Fruit fly (Drosophila melanogaster) whole organism, prepupa: ENCODE measurements around the gene CG14506.

Source experiments
- CG10631 ChIP-seq: fragments of 200-800 bp; sonication (Bioruptor generic); optimal IDR thresholded peaks from 2 replicates; lab custom pipeline; 2016; ENCODE audit warnings: missing biosample characterization, missing genetic modification characterization
- CG10669 ChIP-seq: fragments of 200-800 bp; sonication (Bioruptor generic); optimal IDR thresholded peaks from 3 replicates; lab custom pipeline; 2018; ENCODE audit warnings: missing biosample characterization, mild to moderate bottlenecking, missing genetic modification characterization, moderate library complexity
- CG15336 ChIP-seq: fragments of 200-800 bp; sonication (Bioruptor generic); IDR thresholded peaks from 2 replicates; pipeline ENCODE4 v1.3.6; 2022; ENCODE audit warnings: missing biosample characterization, missing genetic modification characterization
- CG1621 ChIP-seq: fragments of 200-800 bp; sonication (Bioruptor generic); optimal IDR thresholded peaks from 3 replicates; lab custom pipeline; 2018; ENCODE audit warnings: missing biosample characterization, mild to moderate bottlenecking, missing genetic modification characterization
- CG32006 ChIP-seq: fragments of 200-800 bp; sonication (Bioruptor generic); optimal IDR thresholded peaks from 3 replicates; lab custom pipeline; 2017; ENCODE audit warnings: missing biosample characterization, mild to moderate bottlenecking, missing genetic modification characterization
- CG34406 ChIP-seq: fragments of 200-800 bp; sonication (Bioruptor generic); optimal IDR thresholded peaks from 3 replicates; lab custom pipeline; 2016; ENCODE audit warnings: missing biosample characterization, missing genetic modification characterization
- CG4318 ChIP-seq: fragments of 200-800 bp; sonication (Bioruptor generic); optimal IDR thresholded peaks from 3 replicates; lab custom pipeline; 2017; ENCODE audit warnings: missing biosample characterization, mild to moderate bottlenecking, missing genetic modification characterization
- CG6163 ChIP-seq: fragments of 200-800 bp; sonication (Bioruptor generic); IDR thresholded peaks from 3 replicates; pipeline ENCODE4 v1.3.6; 2022; ENCODE audit warnings: missing biosample characterization, missing genetic modification characterization
- CG6792 ChIP-seq: fragments of 200-800 bp; sonication (Bioruptor generic); optimal IDR thresholded peaks from 3 replicates; lab custom pipeline; 2016; ENCODE audit warnings: missing biosample characterization, missing genetic modification characterization
- CG6808 ChIP-seq: fragments of 200-800 bp; sonication (Bioruptor generic); optimal IDR thresholded peaks from 3 replicates; lab custom pipeline; 2017; ENCODE audit warnings: missing biosample characterization, missing genetic modification characterization, mild to moderate bottlenecking, moderate library complexity, missing genetic modification reagents
- CG6854 ChIP-seq: fragments of 200-800 bp; sonication (Bioruptor generic); optimal IDR thresholded peaks from 2 replicates; lab custom pipeline; 2017; ENCODE audit warnings: missing biosample characterization, mild to moderate bottlenecking, missing genetic modification characterization
- CG8119 ChIP-seq: fragments of 200-800 bp; sonication (Bioruptor generic); IDR thresholded peaks from 3 replicates; pipeline ENCODE4 v1.3.6; 2022; ENCODE audit warnings: missing biosample characterization, missing genetic modification characterization
- CG8319 ChIP-seq: fragments of 200-800 bp; sonication (Bioruptor generic); optimal IDR thresholded peaks from 3 replicates; lab custom pipeline; 2016; ENCODE audit warnings: missing biosample characterization, missing genetic modification characterization
- CG8632 ChIP-seq: fragments of 200-800 bp; sonication (Bioruptor generic); optimal IDR thresholded peaks from 3 replicates; lab custom pipeline; 2016; ENCODE audit warnings: missing biosample characterization, missing genetic modification characterization
- CG9139 ChIP-seq: fragments of 200-800 bp; sonication (Bioruptor generic); optimal IDR thresholded peaks from 3 replicates; lab custom pipeline; 2017; ENCODE audit warnings: missing biosample characterization, mild to moderate bottlenecking, missing genetic modification characterization
- Eip78C ChIP-seq: fragments of 200-800 bp; sonication (Bioruptor generic); peaks from one replicate; lab custom pipeline; 2016; ENCODE audit warnings: missing biosample characterization, missing genetic modification characterization
- Ets21C ChIP-seq: fragments of 200-800 bp; sonication (Bioruptor generic); optimal IDR thresholded peaks from 3 replicates; lab custom pipeline; 2016; ENCODE audit warnings: missing biosample characterization, missing genetic modification characterization
- Ets96B ChIP-seq: fragments of 200-800 bp; optimal IDR thresholded peaks from 2 replicates; lab custom pipeline; 2019; ENCODE audit warnings: missing biosample characterization, mild to moderate bottlenecking, missing genetic modification characterization, moderate library complexity
- Hr39 ChIP-seq: fragments of 200-800 bp; sonication (Bioruptor generic); optimal IDR thresholded peaks from 2 replicates; lab custom pipeline; 2016; ENCODE audit warnings: missing biosample characterization, missing genetic modification characterization
- Met ChIP-seq: fragments of 200-800 bp; sonication (Bioruptor generic); optimal IDR thresholded peaks from 3 replicates; lab custom pipeline; 2016; ENCODE audit warnings: missing biosample characterization, missing genetic modification characterization
- Smox ChIP-seq: fragments of 200-800 bp; sonication (Bioruptor generic); optimal IDR thresholded peaks from 3 replicates; lab custom pipeline; 2016; ENCODE audit warnings: missing biosample characterization, missing genetic modification characterization
- Sox14 ChIP-seq: fragments of 200-800 bp; sonication (Bioruptor generic); optimal IDR thresholded peaks from 3 replicates; lab custom pipeline; 2016; ENCODE audit warnings: missing biosample characterization, missing genetic modification characterization
- achi ChIP-seq: fragments of 200-800 bp; sonication (Bioruptor generic); optimal IDR thresholded peaks from 3 replicates; lab custom pipeline; 2016; ENCODE audit warnings: missing biosample characterization, missing genetic modification characterization
- acj6 ChIP-seq: fragments of 200-800 bp; sonication (Bioruptor generic); optimal IDR thresholded peaks from 3 replicates; lab custom pipeline; 2016; ENCODE audit warnings: missing biosample characterization, missing genetic modification characterization
- cyc ChIP-seq: fragments of 200-800 bp; sonication (Bioruptor generic); optimal IDR thresholded peaks from 3 replicates; lab custom pipeline; 2016; ENCODE audit warnings: missing biosample characterization, missing genetic modification characterization
- dac ChIP-seq: fragments of 200-800 bp; sonication (Bioruptor generic); optimal IDR thresholded peaks from 2 replicates; lab custom pipeline; 2017; ENCODE audit warnings: missing biosample characterization, mild to moderate bottlenecking, missing genetic modification characterization
- dsx ChIP-seq: fragments of 200-800 bp; optimal IDR thresholded peaks from 3 replicates; lab custom pipeline; 2019; ENCODE audit warnings: missing biosample characterization, mild to moderate bottlenecking, missing genetic modification characterization, moderate library complexity; ENCODE audit not compliant: poor library complexity, severe bottlenecking
- eg ChIP-seq: fragments of 200-800 bp; sonication (Bioruptor generic); IDR thresholded peaks from 3 replicates; pipeline ENCODE4 v1.3.6; 2022; ENCODE audit warnings: missing biosample characterization, missing genetic modification characterization
- esn ChIP-seq: fragments of 200-800 bp; sonication (Bioruptor generic); optimal IDR thresholded peaks from 2 replicates; lab custom pipeline; 2016; ENCODE audit warnings: missing biosample characterization, mild to moderate bottlenecking, missing genetic modification characterization, moderate library complexity
- fkh ChIP-seq: fragments of 200-800 bp; sonication (Bioruptor generic); optimal IDR thresholded peaks from 3 replicates; lab custom pipeline; 2017; ENCODE audit warnings: missing biosample characterization, mild to moderate bottlenecking, missing genetic modification characterization, moderate library complexity
- lz ChIP-seq: fragments of 200-800 bp; sonication (Bioruptor generic); optimal IDR thresholded peaks from 3 replicates; lab custom pipeline; 2016; ENCODE audit warnings: missing biosample characterization, missing genetic modification characterization
- pdm3 ChIP-seq: fragments of 200-800 bp; sonication (Bioruptor generic); optimal IDR thresholded peaks from 3 replicates; lab custom pipeline; 2016; ENCODE audit warnings: missing biosample characterization, missing genetic modification characterization
- ss ChIP-seq, 2 experiments: fragments of 200-800 bp; sonication (Bioruptor generic); optimal IDR thresholded peaks; 2 replicates in 1 of 2; 3 replicates in 1 of 2; lab custom pipeline; 2017 to 2018; ENCODE audit warnings: mild to moderate bottlenecking in 2 of 2, missing biosample characterization in 2 of 2, missing genetic modification characterization in 2 of 2, moderate library complexity in 1 of 2
- svp ChIP-seq: fragments of 200-800 bp; sonication (Bioruptor generic); peaks from one replicate; lab custom pipeline; 2016; ENCODE audit warnings: missing biosample characterization, missing genetic modification characterization
- topi ChIP-seq: fragments of 200-800 bp; sonication (Bioruptor generic); optimal IDR thresholded peaks from 3 replicates; lab custom pipeline; 2016; ENCODE audit warnings: missing biosample characterization, missing genetic modification characterization

Gene CG14506

DNA sequence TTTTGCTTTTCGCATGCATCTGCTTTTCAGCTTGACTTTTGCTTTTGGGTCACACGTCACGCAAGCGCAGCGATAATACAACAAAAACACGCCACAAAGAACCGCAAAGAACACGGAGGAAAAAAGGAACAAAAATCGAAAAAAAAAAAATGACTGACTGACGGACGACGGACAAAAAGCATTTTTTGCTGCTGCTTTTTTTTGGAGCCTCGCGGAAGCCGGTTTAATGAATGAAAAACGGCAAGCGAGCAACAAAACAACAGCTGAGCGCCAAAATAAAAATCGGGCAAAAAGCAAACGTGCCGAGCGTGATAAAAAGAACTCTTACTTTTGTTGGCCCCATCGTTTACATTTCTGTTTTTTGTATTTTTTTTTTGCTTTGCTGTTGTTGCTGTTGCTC lies 42.6 kb downstream of the CG14506 start (continued):
- TF ChIP-seq Sox14 (GFP tag; lab: Kevin White, UChicago): peak; percentile 49
- peak; percentile 18 for TF ChIP-seq acj6
- TF ChIP-seq CG8632 (GFP tag; lab: Kevin White, UChicago): peak; percentile 66
- TF ChIP-seq CG9139: peak; percentile 98
- peak; percentile 54 for TF ChIP-seq CG8319 (GFP tag; lab: Kevin White, UChicago)
- TF ChIP-seq dsx (GFP tag; lab: Kevin White, UChicago): peak; percentile 84
- TF ChIP-seq Ets96B (tag; lab: Kevin White, UChicago): peak; percentile 82
- peak; percentile 46 for TF ChIP-seq CG6792 (GFP tag; lab: Kevin White, UChicago)
- peak; percentile 20 for TF ChIP-seq CG32006 (GFP tag; lab: Kevin White, UChicago)
- peak; percentile 52 for TF ChIP-seq achi
- TF ChIP-seq CG15336 (GFP tag; lab: Robert Waterston, UW): peak; percentile 16; the same call in 1 of the 2 replicates
- peak; percentile 96 for TF ChIP-seq CG6808
- peak; percentile 89 for TF ChIP-seq CG10669 (GFP tag; lab: Kevin White, UChicago)
- TF ChIP-seq CG8119 (GFP tag; lab: Robert Waterston, UW): peak; percentile 35; the same call in 1 of the 3 replicates
- TF ChIP-seq CG6854 (GFP tag; lab: Kevin White, UChicago): peak; percentile 97
- TF ChIP-seq dac (GFP tag; lab: Kevin White, UChicago): no peak
- peak; percentile 89 for TF ChIP-seq Eip78C (GFP tag; lab: Kevin White, UChicago)
- TF ChIP-seq CG10631: no peak
- peak; percentile 64 for TF ChIP-seq topi (GFP tag; lab: Kevin White, UChicago)
- TF ChIP-seq CG1621 (tag; lab: Kevin White, UChicago): peak; percentile 90
- no peak for TF ChIP-seq Ets21C (GFP tag; lab: Kevin White, UChicago)
- TF ChIP-seq CG4318 (GFP tag; lab: Kevin White, UChicago): no peak
- peak; percentile 72 for TF ChIP-seq CG34406 (GFP tag; lab: Kevin White, UChicago)
- TF ChIP-seq Hr39: no peak
- peak; percentile 1 for TF ChIP-seq Smox (GFP tag; lab: Kevin White, UChicago)
- TF ChIP-seq eg (GFP tag; lab: Robert Waterston, UW): peak; percentile 60; the same call in 2 of the 3 replicates

DNA sequence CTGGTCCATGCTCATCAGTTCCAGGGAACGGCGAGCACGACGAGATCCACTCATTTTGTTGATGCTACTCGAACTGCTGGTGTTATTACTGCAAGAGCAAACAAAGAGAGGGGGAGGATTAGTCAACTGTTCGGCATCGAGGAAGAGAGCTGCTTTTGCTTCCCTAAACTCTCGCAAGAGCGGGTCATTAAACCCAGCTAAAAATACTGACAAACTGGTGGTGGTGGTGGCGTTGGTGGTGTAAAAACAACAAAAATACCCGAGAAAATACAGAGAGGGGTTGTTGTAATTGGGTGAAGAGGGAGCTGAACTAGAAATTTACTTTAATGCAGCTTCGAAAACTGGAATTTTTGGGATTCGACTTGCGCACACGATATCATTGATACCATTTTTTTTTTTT lies 43.1 kb downstream of the CG14506 start:
- TF ChIP-seq Met (GFP tag; lab: Kevin White, UChicago) (no peak), fkh (GFP tag; lab: Kevin White, UChicago) (no peak)
- TF ChIP-seq, all 60 proteins: peak for 0

DNA sequence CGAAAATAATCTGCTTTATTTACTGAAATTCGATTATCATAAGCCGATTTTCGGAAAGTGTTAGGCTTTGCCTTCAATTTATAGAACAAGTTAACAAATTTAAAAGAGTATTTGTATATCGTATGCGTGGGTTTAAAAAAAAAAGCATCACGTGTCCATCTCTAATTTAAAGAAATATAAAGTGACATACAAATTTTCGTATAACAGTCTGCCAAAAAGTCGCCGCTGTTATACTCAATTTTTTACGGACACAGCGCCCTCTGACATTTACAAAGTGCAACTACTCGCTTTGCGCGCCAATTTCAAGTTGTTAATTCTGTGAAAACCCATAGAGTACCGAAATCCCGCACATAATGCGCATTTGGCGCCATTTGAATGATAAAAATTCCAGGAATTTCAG lies 45.6 kb downstream of the CG14506 start:
- TF ChIP-seq Eip78C (GFP tag; lab: Kevin White, UChicago): peak; percentile 47
- TF ChIP-seq CG6163 (GFP tag; lab: Robert Waterston, UW): peak; percentile 23; the same call in 1 of the 3 replicates
- peak; percentile 19 for TF ChIP-seq lz (GFP tag; lab: Kevin White, UChicago)
- TF ChIP-seq ss (GFP tag; optimal IDR thresholded peaks at IDR 0.05; lab: Kevin White, UChicago): no peak
- no peak for TF ChIP-seq dsx (GFP tag; lab: Kevin White, UChicago)
- peak; percentile 8 for TF ChIP-seq cyc (GFP tag; lab: Kevin White, UChicago)
- no peak for TF ChIP-seq pdm3 (GFP tag; lab: Kevin White, UChicago)
- peak; percentile 0 for TF ChIP-seq Met (GFP tag; lab: Kevin White, UChicago)
- TF ChIP-seq svp (GFP tag; lab: Kevin White, UChicago): peak; percentile 40
- peak; percentile 5 for TF ChIP-seq Hr39
- peak; percentile 29 for TF ChIP-seq esn (GFP tag; lab: Kevin White, UChicago)
